Fruit fly (Drosophila melanogaster) whole organism, embryonic: ENCODE results near the gene ND-39.
A peak's percentile ranks its signal among the peaks of the same experiment; 100 is the strongest.

Experiments
- Bteb2 ChIP-seq: fragments of 200-800 bp; sonication (Bioruptor generic); optimal IDR thresholded peaks from 2 replicates; lab custom pipeline; 2016; ENCODE audit warnings: missing biosample characterization, missing genetic modification characterization
- C15 ChIP-seq: fragments of 200-800 bp; sonication (Bioruptor generic); IDR thresholded peaks from 3 replicates; pipeline ENCODE4 v1.3.6; 2022; ENCODE audit warnings: missing biosample characterization, missing genetic modification characterization
- CG10462 ChIP-seq: fragments of 200-800 bp; sonication (Bioruptor generic); optimal IDR thresholded peaks from 2 replicates; lab custom pipeline; 2016; ENCODE audit warnings: missing biosample characterization, missing genetic modification characterization
- CG12219 ChIP-seq: fragments of 200-800 bp; sonication (Bioruptor generic); optimal IDR thresholded peaks from 3 replicates; lab custom pipeline; 2018; ENCODE audit warnings: missing biosample characterization, mild to moderate bottlenecking, missing genetic modification characterization
- CG12299 ChIP-seq: fragments of 200-800 bp; sonication (Bioruptor generic); optimal IDR thresholded peaks from 2 replicates; lab custom pipeline; 2018; ENCODE audit warnings: missing biosample characterization, mild to moderate bottlenecking, missing genetic modification characterization
- CG13894 ChIP-seq: fragments of 200-800 bp; sonication (Bioruptor generic); optimal IDR thresholded peaks from 3 replicates; lab custom pipeline; 2018; ENCODE audit warnings: missing biosample characterization, mild to moderate bottlenecking, missing genetic modification characterization, moderate library complexity
- CG14965 ChIP-seq: fragments of 200-800 bp; sonication (Bioruptor generic); optimal IDR thresholded peaks from 2 replicates; lab custom pipeline; 2016; ENCODE audit warnings: missing biosample characterization, missing genetic modification characterization, borderline replicate concordance
- CG15073 ChIP-seq: fragments of 200-800 bp; sonication (Bioruptor generic); optimal IDR thresholded peaks from 2 replicates; lab custom pipeline; 2016; ENCODE audit warnings: missing biosample characterization, missing genetic modification characterization
- CG17361 ChIP-seq: fragments of 200-800 bp; sonication (Bioruptor generic); IDR thresholded peaks from 3 replicates; pipeline ENCODE4 v1.3.6; 2022; ENCODE audit warnings: missing biosample characterization, missing genetic modification characterization
- CG18476 ChIP-seq: fragments of 200-800 bp; sonication (Bioruptor generic); optimal IDR thresholded peaks from 2 replicates; lab custom pipeline; 2016; ENCODE audit warnings: missing biosample characterization, mild to moderate bottlenecking, missing genetic modification characterization
- CG30403 ChIP-seq: fragments of 200-800 bp; sonication (Bioruptor generic); optimal IDR thresholded peaks from 3 replicates; lab custom pipeline; 2016; ENCODE audit warnings: missing biosample characterization, missing genetic modification characterization
- CG30431 ChIP-seq: fragments of 200-800 bp; sonication (Bioruptor generic); optimal IDR thresholded peaks from 2 replicates; lab custom pipeline; 2017; ENCODE audit warnings: missing biosample characterization, missing genetic modification characterization
- CG6813 ChIP-seq: fragments of 200-800 bp; sonication (Bioruptor generic); optimal IDR thresholded peaks from 2 replicates; lab custom pipeline; 2017; ENCODE audit warnings: missing biosample characterization, missing genetic modification characterization, mild to moderate bottlenecking, moderate library complexity, missing genetic modification reagents
- CG7556 ChIP-seq: fragments of 200-800 bp; sonication (Bioruptor generic); optimal IDR thresholded peaks from 2 replicates; lab custom pipeline; 2017; ENCODE audit warnings: missing biosample characterization, mild to moderate bottlenecking, missing genetic modification characterization
- CG7928 ChIP-seq: fragments of 200-800 bp; sonication (Bioruptor generic); optimal IDR thresholded peaks from 2 replicates; lab custom pipeline; 2017; ENCODE audit warnings: missing biosample characterization, mild to moderate bottlenecking, missing genetic modification characterization
- D19A ChIP-seq: fragments of 200-800 bp; optimal IDR thresholded peaks from 3 replicates; lab custom pipeline; 2019; ENCODE audit warnings: missing biosample characterization, mild to moderate bottlenecking, missing genetic modification characterization, moderate library complexity
- Gug ChIP-seq: fragments of 200-800 bp; sonication (Bioruptor generic); IDR thresholded peaks from 4 replicates; pipeline ENCODE4 v1.3.6; 2022; ENCODE audit warnings: missing biosample characterization, missing genetic modification characterization
- HmgD ChIP-seq: fragments of 200-800 bp; sonication (Bioruptor generic); optimal IDR thresholded peaks from 3 replicates; lab custom pipeline; 2016; ENCODE audit warnings: missing biosample characterization, missing genetic modification characterization
- HmgZ ChIP-seq: fragments of 200-800 bp; sonication (Bioruptor generic); optimal IDR thresholded peaks from 2 replicates; lab custom pipeline; 2018; ENCODE audit warnings: missing biosample characterization, mild to moderate bottlenecking, missing genetic modification characterization
- Nf-YB ChIP-seq: fragments of 200-800 bp; sonication (Bioruptor generic); optimal IDR thresholded peaks from 3 replicates; lab custom pipeline; 2019; ENCODE audit warnings: missing biosample characterization, mild to moderate bottlenecking, missing genetic modification characterization, moderate library complexity
- Pdp1 ChIP-seq, 2 experiments: fragments of 200-800 bp; sonication (Bioruptor generic); optimal IDR thresholded peaks; 3 replicates each; lab custom pipeline; 2016; ENCODE audit warnings: missing biosample characterization in 2 of 2, missing genetic modification characterization in 2 of 2, mild to moderate bottlenecking in 1 of 2, moderate library complexity in 1 of 2
- Rx ChIP-seq: fragments of 200-800 bp; sonication (Bioruptor generic); IDR thresholded peaks from 2 replicates; pipeline ENCODE4 v1.3.6; 2022; ENCODE audit warnings: missing biosample characterization, missing genetic modification characterization
- Sin3A ChIP-seq: fragments of >200 bp; optimal IDR thresholded peaks from 2 replicates; lab custom pipeline; 2018
- Sox100B ChIP-seq: fragments of 200-800 bp; sonication (Bioruptor generic); optimal IDR thresholded peaks from 3 replicates; lab custom pipeline; 2018; ENCODE audit warnings: missing biosample characterization, mild to moderate bottlenecking, missing genetic modification characterization
- Sox102F ChIP-seq: fragments of 200-800 bp; sonication (Bioruptor generic); optimal IDR thresholded peaks from 2 replicates; lab custom pipeline; 2018; ENCODE audit warnings: missing biosample characterization, mild to moderate bottlenecking, missing genetic modification characterization, moderate library complexity
- Stat92E ChIP-seq, 3 experiments: fragments of >200 bp in 2 of 3; fragments of 200-800 bp in 1 of 3; sonication (Bioruptor generic) in 1 of 3; optimal IDR thresholded peaks; 2 replicates each; lab custom pipeline; 2017 to 2019; ENCODE audit warnings: missing biosample characterization in 3 of 3, missing genetic modification characterization in 3 of 3, mild to moderate bottlenecking in 1 of 3, moderate library complexity in 1 of 3
- Tbp ChIP-seq: fragments of >200 bp; optimal IDR thresholded peaks from 2 replicates; lab custom pipeline; 2018; ENCODE audit warnings: missing biosample characterization, missing genetic modification characterization
- ac ChIP-seq: fragments of 200-800 bp; sonication (Bioruptor generic); optimal IDR thresholded peaks from 3 replicates; lab custom pipeline; 2017; ENCODE audit warnings: missing biosample characterization, mild to moderate bottlenecking, missing genetic modification characterization
- amos ChIP-seq: fragments of 200-800 bp; sonication (Bioruptor generic); IDR thresholded peaks from 2 replicates; pipeline ENCODE4 v1.3.6; 2022; ENCODE audit warnings: missing biosample characterization, missing genetic modification characterization; ENCODE audit not compliant: partially characterized antibody
- bsh ChIP-seq, 2 experiments: fragments of 200-800 bp; sonication (Bioruptor generic); optimal IDR thresholded peaks; 2 replicates each; lab custom pipeline; 2017 to 2018; ENCODE audit warnings: mild to moderate bottlenecking in 2 of 2, missing biosample characterization in 2 of 2, missing genetic modification characterization in 2 of 2, moderate library complexity in 1 of 2
- btn ChIP-seq: fragments of 200-800 bp; sonication (Bioruptor generic); optimal IDR thresholded peaks from 2 replicates; lab custom pipeline; 2016; ENCODE audit warnings: missing biosample characterization, missing genetic modification characterization
- corto ChIP-seq: fragments of 200-800 bp; sonication (Bioruptor generic); optimal IDR thresholded peaks from 2 replicates; lab custom pipeline; 2016; ENCODE audit warnings: missing biosample characterization, mild to moderate bottlenecking, missing genetic modification characterization, moderate library complexity
- dmrt11E ChIP-seq: fragments of 200-800 bp; sonication (Bioruptor generic); optimal IDR thresholded peaks from 3 replicates; lab custom pipeline; 2018; ENCODE audit warnings: missing biosample characterization, mild to moderate bottlenecking, missing genetic modification characterization, moderate library complexity
- hbn ChIP-seq: fragments of 200-800 bp; sonication (Bioruptor generic); IDR thresholded peaks from 2 replicates; pipeline ENCODE4 v1.3.6; 2022; ENCODE audit warnings: missing biosample characterization, missing genetic modification characterization; ENCODE audit not compliant: partially characterized antibody
- ind ChIP-seq: fragments of 200-800 bp; sonication (Bioruptor generic); optimal IDR thresholded peaks from 3 replicates; lab custom pipeline; 2016; ENCODE audit warnings: missing biosample characterization, missing genetic modification characterization
- luna ChIP-seq: fragments of 200-800 bp; sonication (Bioruptor generic); optimal IDR thresholded peaks from 2 replicates; lab custom pipeline; 2016; ENCODE audit warnings: missing biosample characterization, missing genetic modification characterization
- nau ChIP-seq: fragments of 200-800 bp; sonication (Bioruptor generic); optimal IDR thresholded peaks from 3 replicates; lab custom pipeline; 2017; ENCODE audit warnings: missing biosample characterization, mild to moderate bottlenecking, missing genetic modification characterization, missing genetic modification reagents
- onecut ChIP-seq: fragments of 200-800 bp; sonication (Bioruptor generic); IDR thresholded peaks from 2 replicates; pipeline ENCODE4 v1.3.6; 2022; ENCODE audit warnings: missing biosample characterization, missing genetic modification characterization
- otp ChIP-seq: fragments of 200-800 bp; sonication (Bioruptor generic); IDR thresholded peaks from 3 replicates; pipeline ENCODE4, ENCODE4 v1.3.6; 2022; ENCODE audit warnings: missing biosample characterization, missing genetic modification characterization
- pros ChIP-seq: fragments of 200-800 bp; sonication (Bioruptor generic); optimal IDR thresholded peaks from 3 replicates; lab custom pipeline; 2019; ENCODE audit warnings: missing biosample characterization, mild to moderate bottlenecking, missing genetic modification characterization, moderate library complexity
- run ChIP-seq: fragments of 200-800 bp; sonication (Bioruptor generic); optimal IDR thresholded peaks from 3 replicates; lab custom pipeline; 2018; ENCODE audit warnings: missing biosample characterization, mild to moderate bottlenecking, missing genetic modification characterization
- sd ChIP-seq: fragments of 200-800 bp; sonication (Bioruptor generic); optimal IDR thresholded peaks from 3 replicates; lab custom pipeline; 2018; ENCODE audit warnings: missing biosample characterization, mild to moderate bottlenecking, missing genetic modification characterization, moderate library complexity
- sens-2 ChIP-seq: fragments of 200-800 bp; sonication (Bioruptor generic); IDR thresholded peaks from 2 replicates; pipeline ENCODE4 v1.3.6; 2022; ENCODE audit warnings: missing biosample characterization, missing genetic modification characterization
- sima ChIP-seq: fragments of 200-800 bp; sonication (Bioruptor generic); optimal IDR thresholded peaks from 2 replicates; lab custom pipeline; 2016; ENCODE audit warnings: missing biosample characterization, missing genetic modification characterization
- sna ChIP-seq: fragments of 200-800 bp; sonication (Bioruptor generic); IDR thresholded peaks from 2 replicates; pipeline ENCODE4 v1.3.6; 2022; ENCODE audit warnings: missing biosample characterization, missing genetic modification characterization; ENCODE audit not compliant: partially characterized antibody
- trem ChIP-seq: fragments of 200-800 bp; optimal IDR thresholded peaks from 3 replicates; lab custom pipeline; 2019; ENCODE audit warnings: missing biosample characterization, mild to moderate bottlenecking, missing genetic modification characterization, moderate library complexity
- usp ChIP-seq: fragments of >200 bp; optimal IDR thresholded peaks from 2 replicates; lab custom pipeline; 2017; ENCODE audit warnings: missing biosample characterization, missing genetic modification characterization
- zen2 ChIP-seq: fragments of 200-800 bp; sonication (Bioruptor generic); IDR thresholded peaks from 3 replicates; pipeline ENCODE4 v1.3.6; 2022; ENCODE audit warnings: missing biosample characterization, missing genetic modification characterization; ENCODE audit not compliant: partially characterized antibody

Gene ND-39

DNA sequence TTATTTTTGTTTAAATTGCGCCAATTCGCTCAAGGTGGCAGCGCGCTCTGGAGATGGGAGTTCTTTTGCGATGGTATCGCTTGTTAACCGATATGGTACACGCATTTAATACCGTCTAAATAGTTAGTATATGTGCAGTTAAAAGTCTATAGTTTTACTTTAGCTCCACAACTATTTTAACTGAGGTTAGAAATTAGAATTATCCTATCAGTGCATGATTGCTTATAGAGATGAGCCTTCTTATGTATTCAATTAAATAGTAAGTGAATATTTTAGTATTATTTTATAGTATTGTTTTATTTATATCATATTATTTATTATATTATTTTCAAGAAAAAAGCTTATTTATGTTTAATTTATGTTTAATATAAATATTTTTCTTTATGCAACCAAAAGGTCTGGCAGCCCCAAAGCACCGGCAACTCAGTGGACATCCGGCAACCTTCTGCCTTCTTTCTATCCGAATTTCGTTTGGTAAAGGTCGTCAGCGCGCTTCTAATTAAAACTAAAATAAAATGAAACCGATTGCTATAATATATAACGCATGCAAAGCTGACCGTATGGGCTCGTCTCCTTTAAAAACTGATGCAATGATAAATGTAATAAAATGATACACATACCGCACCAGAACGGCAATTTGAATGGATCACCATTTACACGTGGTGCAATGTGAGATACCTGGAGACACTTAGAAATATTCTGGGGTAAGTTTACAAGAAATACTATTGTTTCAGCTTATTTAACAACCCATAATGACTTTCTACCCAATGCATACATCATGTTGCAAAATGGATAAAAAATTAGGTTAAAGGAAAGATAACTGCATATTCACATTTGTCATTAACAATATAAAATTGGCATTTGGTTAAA, 38.8 kb upstream of the ND-39 start, which contains the start of gene CG5199 (continued):
- TF ChIP-seq Bteb2 (GFP tag; lab: Kevin White, UChicago) (no peak), CG30431 (peak; percentile 42), btn (GFP tag; lab: Kevin White, UChicago) (no peak), sd (no peak), CG6813 (GFP tag; lab: Kevin White, UChicago) (peak; percentile 37), CG13894 (no peak), sima (GFP tag; lab: Kevin White, UChicago) (no peak), CG18476 (peak; percentile 19), Sin3A (lab: Kevin White, UChicago) (peak; percentile 58), Stat92E (GFP tag; optimal IDR thresholded peaks at IDR 0.05; lab: Kevin White, UChicago) (no peak), CG7928 (GFP tag; lab: Kevin White, UChicago) (no peak), Sox100B (GFP tag; lab: Kevin White, UChicago) (peak; percentile 69), CG30403 (peak; percentile 83), HmgZ (tag; lab: Kevin White, UChicago) (no peak), Tbp (GFP tag; lab: Kevin White, UChicago) (peak; percentile 31), trem (tag; lab: Kevin White, UChicago) (peak; percentile 93), CG15073 (GFP tag; lab: Kevin White, UChicago) (peak; percentile 12), run (tag; lab: Kevin White, UChicago) (no peak), CG12219 (no peak), Pdp1 (GFP tag; optimal IDR thresholded peaks at IDR 0.05; lab: Kevin White, UChicago) (peak in 1 of 2 experiments; percentile 56), bsh (GFP tag; optimal IDR thresholded peaks at IDR 0.05; lab: Kevin White, UChicago) (peak in 1 of 2 experiments; percentile 61), sna (GFP tag; lab: Robert Waterston, UW) (peak; percentile 60; the same call in 1 of the 2 replicates), sens-2 (no peak), amos (GFP tag; lab: Robert Waterston, UW) (peak; percentile 88), nau (no peak), CG14965 (no peak), Sox102F (GFP tag; lab: Kevin White, UChicago) (peak; percentile 61), HmgD (GFP tag; lab: Kevin White, UChicago) (no peak), C15 (GFP tag; lab: Robert Waterston, UW) (no peak), luna (GFP tag; lab: Kevin White, UChicago) (no peak), CG7556 (peak; percentile 75), corto (GFP tag; lab: Kevin White, UChicago) (no peak), pros (GFP tag; lab: Kevin White, UChicago) (no peak), dmrt11E (peak; percentile 82), CG17361 (GFP tag; lab: Robert Waterston, UW) (peak; percentile 90), CG10462 (GFP tag; lab: Kevin White, UChicago) (peak; percentile 38), zen2 (GFP tag; lab: Robert Waterston, UW) (peak; percentile 52; the same call in 1 of the 3 replicates), ac (GFP tag; lab: Kevin White, UChicago) (no peak), Gug (GFP tag; lab: Robert Waterston, UW) (peak; percentile 61; the same call in 3 of the 4 replicates), usp (GFP tag; lab: Kevin White, UChicago) (no peak), ind (peak; percentile 78), otp (GFP tag; lab: Robert Waterston, UW) (no peak), hbn (GFP tag; lab: Robert Waterston, UW) (peak; percentile 61), onecut (GFP tag; lab: Robert Waterston, UW) (no peak), Rx (GFP tag; lab: Robert Waterston, UW) (peak; percentile 36; the same call in 1 of the 2 replicates), CG12299 (peak; percentile 45), D19A (tag; lab: Kevin White, UChicago) (peak; percentile 49), Nf-YB (GFP tag; lab: Kevin White, UChicago) (peak; percentile 50)
